Worm (Caenorhabditis elegans) whole organism, L4 larva: ENCODE results near the gene Y50D4A.6.
A peak's percentile ranks its signal among the peaks of the same experiment; 100 is the strongest.

Source experiments
- D1046.2 ChIP-seq: fragments of 200-800 bp; sonication (Bioruptor generic); IDR thresholded peaks from 2 replicates; pipeline ENCODE4 v1.3.6; 2022; ENCODE audit warnings: missing genetic modification characterization, missing compliant biosample characterization
- F26F4.8 ChIP-seq: fragments of 200-800 bp; sonication (Bioruptor generic); conservative IDR thresholded peaks from 2 replicates; pipeline ENCODE4 v1.3.6; 2022; ENCODE audit warnings: missing genetic modification characterization, missing compliant biosample characterization
- F49E8.2 ChIP-seq: sonication (generic microtip); optimal IDR thresholded peaks from 2 replicates; lab custom pipeline; 2016; ENCODE audit warnings: missing compliant biosample characterization, mild to moderate bottlenecking, missing genetic modification characterization, borderline replicate concordance
- R02D3.7 ChIP-seq: fragments of 150-350 bp; sonication (generic microtip); optimal IDR thresholded peaks from 3 replicates; lab custom pipeline; 2014; ENCODE audit warnings: missing biosample characterization, missing genetic modification characterization
- T20F7.1 ChIP-seq: fragments of 200-800 bp; sonication (Bioruptor generic); optimal IDR thresholded peaks from 2 replicates; lab custom pipeline; 2018; ENCODE audit warnings: mild to moderate bottlenecking, missing genetic modification characterization, missing compliant biosample characterization
- Y75B8A.6 ChIP-seq: fragments of 200-800 bp; sonication (Bioruptor generic); IDR thresholded peaks from 2 replicates; pipeline ENCODE4 v1.3.6; 2022; ENCODE audit warnings: missing genetic modification reagents, missing genetic modification characterization, missing compliant biosample characterization
- ZK337.2 ChIP-seq: fragments of 200-800 bp; sonication (Bioruptor generic); IDR thresholded peaks from 2 replicates; pipeline ENCODE4 v1.3.6; 2022; ENCODE audit warnings: missing genetic modification reagents, missing genetic modification characterization, missing compliant biosample characterization
- arid-1 ChIP-seq: fragments of 200-800 bp; sonication (Bioruptor generic); conservative IDR thresholded peaks from 2 replicates; pipeline ENCODE4 v1.3.6; 2022; ENCODE audit warnings: missing genetic modification reagents, missing genetic modification characterization, missing compliant biosample characterization
- attf-4 ChIP-seq: sonication (generic microtip); optimal IDR thresholded peaks from 3 replicates; lab custom pipeline; 2017; ENCODE audit warnings: missing biosample characterization, missing genetic modification characterization
- ceh-44 ChIP-seq: fragments of 200-800 bp; sonication (Bioruptor generic); IDR thresholded peaks from 2 replicates; pipeline ENCODE4 v1.3.6; 2022; ENCODE audit warnings: missing genetic modification reagents, missing genetic modification characterization, missing compliant biosample characterization
- ctbp-1 ChIP-seq: fragments of 200-800 bp; sonication (Bioruptor generic); IDR thresholded peaks from 2 replicates; pipeline ENCODE4 v1.3.6; 2022; ENCODE audit warnings: missing genetic modification reagents, missing genetic modification characterization, missing compliant biosample characterization
- daf-12 ChIP-seq: fragments of 150-350 bp; optimal IDR thresholded peaks from 2 replicates; lab custom pipeline; 2014; ENCODE audit warnings: missing biosample characterization, missing genetic modification reagents, missing genetic modification characterization
- daf-19 ChIP-seq: fragments of 200-800 bp; sonication (Bioruptor generic); conservative IDR thresholded peaks from 2 replicates; pipeline ENCODE4 v1.3.6; 2022; ENCODE audit warnings: missing genetic modification characterization, missing compliant biosample characterization
- dmd-9 ChIP-seq: fragments of 200-800 bp; sonication (Bioruptor generic); IDR thresholded peaks from 2 replicates; pipeline ENCODE4 v1.3.6; 2022; ENCODE audit warnings: missing genetic modification reagents, missing genetic modification characterization, missing compliant biosample characterization
- dpl-1 ChIP-seq: fragments of 150-350 bp; optimal IDR thresholded peaks from 2 replicates; lab custom pipeline; 2014; ENCODE audit warnings: missing biosample characterization, missing genetic modification reagents, missing genetic modification characterization
- egl-43 ChIP-seq: fragments of 200-800 bp; sonication (Bioruptor generic); IDR thresholded peaks from 2 replicates; pipeline ENCODE4 v1.3.6; 2022; ENCODE audit warnings: missing genetic modification reagents, missing genetic modification characterization, missing compliant biosample characterization
- gei-8 ChIP-seq: fragments of 200-800 bp; sonication (Bioruptor generic); optimal IDR thresholded peaks from 2 replicates; lab custom pipeline; 2018; ENCODE audit warnings: mild to moderate bottlenecking, missing genetic modification characterization, missing compliant biosample characterization
- hif-1 ChIP-seq, 2 experiments: sonication (generic microtip); optimal IDR thresholded peaks; 2 replicates each; lab custom pipeline; 2016 to 2017; ENCODE audit warnings: missing compliant biosample characterization in 2 of 2, missing genetic modification characterization in 2 of 2, missing genetic modification reagents in 2 of 2, missing genotype in 2 of 2, mild to moderate bottlenecking in 1 of 2
- hmg-1.1 ChIP-seq: fragments of 200-800 bp; sonication (Bioruptor generic); IDR thresholded peaks from 2 replicates; pipeline ENCODE4 v1.3.6; 2022; ENCODE audit warnings: missing genetic modification reagents, missing genetic modification characterization, missing compliant biosample characterization
- jun-1 ChIP-seq: fragments of 150-350 bp; optimal IDR thresholded peaks from 2 replicates; lab custom pipeline; 2014; ENCODE audit warnings: missing biosample characterization, missing genetic modification reagents, missing genetic modification characterization
- lin-13 ChIP-seq: fragments of 150-350 bp; optimal IDR thresholded peaks from 2 replicates; lab custom pipeline; 2014; ENCODE audit warnings: missing biosample characterization, missing genetic modification reagents, missing genetic modification characterization
- lin-38 ChIP-seq: fragments of 200-800 bp; sonication (Bioruptor generic); IDR thresholded peaks from 2 replicates; pipeline ENCODE4 v1.3.6; 2022; ENCODE audit warnings: missing genetic modification reagents, missing genetic modification characterization, missing compliant biosample characterization
- madf-9 ChIP-seq: fragments of 200-800 bp; sonication (Bioruptor generic); conservative IDR thresholded peaks from 2 replicates; pipeline ENCODE4 v1.3.6; 2022; ENCODE audit warnings: missing genetic modification reagents, missing genetic modification characterization, missing compliant biosample characterization
- mdl-1 ChIP-seq, 2 experiments: fragments of 150-350 bp in 1 of 2; sonication (generic microtip) in 1 of 2; optimal IDR thresholded peaks; 2 replicates each; lab custom pipeline; 2014 to 2017; ENCODE audit warnings: missing biosample characterization in 2 of 2, missing genetic modification characterization in 2 of 2
- mes-2 ChIP-seq: sonication (generic microtip); optimal IDR thresholded peaks from 2 replicates; lab custom pipeline; 2016; ENCODE audit warnings: missing genotype, mild to moderate bottlenecking, missing genetic modification characterization, missing compliant biosample characterization; ENCODE audit not compliant: poor library complexity, severe bottlenecking
- nhr-102 ChIP-seq: sonication (generic microtip); optimal IDR thresholded peaks from 2 replicates; lab custom pipeline; 2016; ENCODE audit warnings: mild to moderate bottlenecking, missing genetic modification characterization, moderate library complexity, missing compliant biosample characterization
- nhr-237 ChIP-seq: sonication (generic microtip); optimal IDR thresholded peaks from 2 replicates; lab custom pipeline; 2017; ENCODE audit warnings: missing biosample characterization, missing genetic modification characterization
- nhr-41 ChIP-seq: fragments of 200-800 bp; sonication (Bioruptor generic); IDR thresholded peaks from 2 replicates; pipeline ENCODE4 v1.3.6; 2022; ENCODE audit warnings: missing genetic modification reagents, missing genetic modification characterization, missing compliant biosample characterization
- nhr-42 ChIP-seq: fragments of 200-800 bp; sonication (Bioruptor generic); IDR thresholded peaks from 2 replicates; pipeline ENCODE4 v1.3.6; 2022; ENCODE audit warnings: missing genetic modification characterization, missing compliant biosample characterization
- nhr-6 ChIP-seq: fragments of 150-350 bp; optimal IDR thresholded peaks from 2 replicates; lab custom pipeline; 2014; ENCODE audit warnings: missing biosample characterization, missing genetic modification characterization
- set-16 ChIP-seq: fragments of 200-800 bp; sonication (Bioruptor generic); IDR thresholded peaks from 2 replicates; pipeline ENCODE4 v1.3.6; 2022; ENCODE audit warnings: missing genetic modification reagents, missing genetic modification characterization, missing compliant biosample characterization
- snpc-1.2 ChIP-seq: fragments of 200-800 bp; sonication (Bioruptor generic); IDR thresholded peaks from 2 replicates; pipeline ENCODE4 v1.3.6; 2022; ENCODE audit warnings: missing genetic modification reagents, missing genetic modification characterization, missing compliant biosample characterization
- tra-1 ChIP-seq: fragments of 200-800 bp; sonication (Bioruptor generic); IDR thresholded peaks from 2 replicates; pipeline ENCODE4 v1.3.6; 2022; ENCODE audit warnings: missing genetic modification reagents, missing genetic modification characterization, missing compliant biosample characterization
- vab-7 ChIP-seq: fragments of 200-800 bp; sonication (Bioruptor generic); IDR thresholded peaks from 2 replicates; pipeline ENCODE4 v1.3.6; 2022; ENCODE audit warnings: missing genetic modification reagents, missing genetic modification characterization, missing compliant biosample characterization
- zfp-2 ChIP-seq: sonication (generic microtip); optimal IDR thresholded peaks from 2 replicates; lab custom pipeline; 2016; ENCODE audit warnings: mild to moderate bottlenecking, missing genetic modification characterization, missing compliant biosample characterization
- ztf-11 ChIP-seq: fragments of 150-350 bp; optimal IDR thresholded peaks from 2 replicates; lab custom pipeline; 2014; ENCODE audit warnings: missing biosample characterization, missing genetic modification characterization

The Y50D4A.6 gene

DNA sequence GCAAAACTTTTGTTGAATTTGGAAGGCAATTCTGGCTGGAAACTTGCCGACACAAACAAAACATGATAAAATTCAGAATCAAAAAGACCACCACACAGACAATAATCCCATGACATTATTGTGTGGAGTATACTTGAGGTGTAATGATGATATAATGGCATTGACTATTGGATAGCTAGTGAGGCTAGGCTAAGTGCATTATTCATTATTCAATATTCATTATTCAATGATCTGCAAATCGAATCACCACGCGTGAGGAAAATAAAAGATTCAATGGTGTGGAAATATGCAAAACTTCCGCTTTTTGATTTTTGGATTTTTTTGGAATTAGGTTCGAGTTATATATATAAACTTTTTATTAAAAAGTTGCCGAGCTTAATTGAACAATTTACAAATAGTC, 24.5 kb upstream of the Y50D4A.6 start:
- TF ChIP-seq jun-1 (tag; lab: Kevin White, UChicago) = no peak
- no peak for TF ChIP-seq egl-43 (GFP tag; lab: Robert Waterston, UW)
- TF ChIP-seq gei-8 (GFP tag; lab: Kevin White, UChicago) = no peak
- TF ChIP-seq lin-13 (GFP tag; lab: Kevin White, UChicago) = no peak

- no peak for TF ChIP-seq ceh-44 (GFP tag; lab: Robert Waterston, UW)
- TF ChIP-seq daf-19 (GFP tag; lab: Robert Waterston, UW) = no peak
- TF ChIP-seq mes-2 (tag; lab: Kevin White, UChicago) = no peak
Observed at ce11 chrV:1220509-1220908, 21.4 kb upstream of the Y50D4A.6 start, which contains the start of gene Y50D4A.10. TSS of gene Y50D4A.10 (minus strand) at chrV:1220565.

DNA sequence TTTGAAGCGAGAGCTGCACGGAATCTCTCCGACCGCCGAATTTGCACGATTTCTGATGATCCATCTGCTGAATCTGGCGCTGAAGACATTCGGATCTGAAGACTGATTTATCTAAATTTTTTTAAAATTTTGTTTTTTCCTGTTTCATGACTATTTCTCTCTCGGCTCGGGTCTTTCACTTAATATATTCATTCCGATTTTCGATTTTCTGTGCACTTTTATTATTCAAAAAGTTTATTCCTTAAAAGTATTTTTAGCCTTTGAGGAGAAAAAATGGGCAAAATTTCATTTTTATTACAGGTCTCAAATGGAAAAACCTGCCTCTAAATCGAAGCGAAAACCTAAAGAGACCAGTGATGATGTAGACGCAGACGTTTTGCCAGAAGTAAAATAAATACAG, 8.5 kb upstream of the Y50D4A.6 start, which contains the start of gene Y50D4A.1:
TSS of gene Y50D4A.1 (plus strand) at position 301 of the 400 bp plus-strand sequence.
- TF ChIP-seq arid-1 (GFP tag; lab: Robert Waterston, UW) (0 out of 2 replicates have a peak, but pooled peaks have one; percentile 23), D1046.2 (GFP tag; lab: Robert Waterston, UW) (no peak), zfp-2 (tag; lab: Kevin White, UChicago) (no peak), ctbp-1 (GFP tag; lab: Robert Waterston, UW) (no peak), madf-9 (no peak), F49E8.2 (no peak)

ce11 chrV:1206971-1207370, 7.9 kb upstream of the Y50D4A.6 start, which contains the start of gene Y50D4A.5:
TSS of gene Y50D4A.5 (plus strand) at chrV:1207307.
- no peak for TF ChIP-seq nhr-41
- TF ChIP-seq nhr-6 = no peak
- TF ChIP-seq jun-1 (tag; lab: Kevin White, UChicago) = no peak
- no peak for TF ChIP-seq ztf-11
- TF ChIP-seq daf-12 (tag; lab: Kevin White, UChicago) = no peak
- TF ChIP-seq F26F4.8 (GFP tag; lab: Robert Waterston, UW) = no peak
- no peak for TF ChIP-seq nhr-237
- TF ChIP-seq mdl-1 (tag; optimal IDR thresholded peaks at IDR 0.05; lab: Kevin White, UChicago) = no peak
- peak; percentile 37 for TF ChIP-seq mes-2 (tag; lab: Kevin White, UChicago)
- TF ChIP-seq lin-38 (GFP tag; lab: Robert Waterston, UW) = peak; percentile 69
- peak; percentile 31 for TF ChIP-seq dpl-1 (GFP tag; lab: Kevin White, UChicago)
- TF ChIP-seq attf-4 = no peak
- peak; percentile 50; the same call in 1 of the 2 replicates for TF ChIP-seq hmg-1.1 (GFP tag; lab: Robert Waterston, UW)

DNA sequence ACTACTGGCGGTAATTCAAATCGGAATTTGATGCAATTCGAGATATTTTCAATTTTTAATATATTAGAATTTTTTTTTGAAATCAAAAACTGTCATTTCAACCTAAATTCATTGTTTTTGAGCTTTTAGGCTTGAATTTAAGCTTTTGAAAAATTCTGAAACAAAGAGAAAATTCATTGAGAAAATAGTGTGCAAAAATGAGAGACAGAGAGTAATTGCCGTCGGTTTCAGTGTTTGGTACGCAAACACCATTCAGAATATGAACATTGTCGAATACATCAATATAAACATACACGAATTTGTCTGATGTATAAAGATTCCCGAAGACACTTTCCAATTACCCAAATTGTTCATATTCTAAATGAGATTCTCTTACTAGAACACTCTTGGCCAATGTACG, 2.6 kb upstream of the Y50D4A.6 start:
- no peak for TF ChIP-seq mes-2 (tag; lab: Kevin White, UChicago)
- TF ChIP-seq zfp-2 (tag; lab: Kevin White, UChicago) = no peak
- TF ChIP-seq snpc-1.2 (GFP tag; lab: Robert Waterston, UW) = no peak
- TF ChIP-seq, all 104 proteins: peak for 0

- TF ChIP-seq madf-9 (peak; percentile 57; the same call in 1 of the 2 replicates), hif-1 (tag; optimal IDR thresholded peaks at IDR 0.05; lab: Kevin White, UChicago) (peak in 1 of 2 experiments; percentile 9), lin-13 (GFP tag; lab: Kevin White, UChicago) (peak; percentile 18), dmd-9 (peak; percentile 73; the same call in 1 of the 2 replicates), lin-38 (GFP tag; lab: Robert Waterston, UW) (peak; percentile 96), R02D3.7 (peak; percentile 79), D1046.2 (GFP tag; lab: Robert Waterston, UW) (peak; percentile 71; the same call in 1 of the 2 replicates), T20F7.1 (GFP tag; lab: Kevin White, UChicago) (peak; percentile 83), nhr-102 (peak; percentile 17), Y75B8A.6 (GFP tag; lab: Robert Waterston, UW) (0 out of 2 replicates have a peak, but pooled peaks have one; percentile 22), mes-2 (tag; lab: Kevin White, UChicago) (peak; percentile 91), arid-1 (GFP tag; lab: Robert Waterston, UW) (peak; percentile 65), vab-7 (GFP tag; lab: Robert Waterston, UW) (peak; percentile 76), ctbp-1 (GFP tag; lab: Robert Waterston, UW) (peak; percentile 66), egl-43 (GFP tag; lab: Robert Waterston, UW) (peak; percentile 30; the same call in 1 of the 2 replicates), tra-1 (peak; percentile 61; the same call in 1 of the 2 replicates), ZK337.2 (peak; percentile 80), set-16 (peak; percentile 28; the same call in 1 of the 2 replicates), nhr-42 (GFP tag; lab: Robert Waterston, UW) (0 out of 2 replicates have a peak, but pooled peaks have one; percentile 49)
Observed at ce11 chrV:1197064-1197724, 1.9 kb downstream of the Y50D4A.6 start.
